Fruit fly (Drosophila melanogaster) S2 (cell line): ENCODE measurements around the gene Fdh.

Experiments used
- CG8478 ChIP-seq: fragments of >200 bp; optimal IDR thresholded peaks from 2 replicates; lab custom pipeline; 2018
- CTCF ChIP-seq, 2 experiments: fragments of >200 bp; optimal IDR thresholded peaks; 2 replicates each; lab custom pipeline; 2018

dm6 chr3R:10877808-10878207 is 5.6 kb upstream of the Fdh start:
- TF ChIP-seq CG8478 (lab: Kevin White, UChicago) = no peak
- TF ChIP-seq CTCF (optimal IDR thresholded peaks at IDR 0.05; lab: Kevin White, UChicago) = no peak
